Fruit fly (Drosophila melanogaster): ENCODE measurements around the gene CG8852.

Gene CG8852

dm6 chr2L:3475948-3476347 is 49.0 kb upstream of the CG8852 start (continued):
- TF ChIP-seq CG2678 (tag; optimal IDR thresholded peaks at IDR 0.05), result peak; percentile 84
- TF ChIP-seq Oli (tag; optimal IDR thresholded peaks at IDR 0.05), result peak; percentile 65
- peak; percentile 76 for TF ChIP-seq lmd (GFP tag; IDR thresholded peaks at IDR 0.05)
- peak; percentile 24 for TF ChIP-seq Myb (GFP tag; optimal IDR thresholded peaks at IDR 0.05)
- TF ChIP-seq chn (GFP tag; optimal IDR thresholded peaks at IDR 0.05), result peak; percentile 32
- TF ChIP-seq CG4282 (GFP tag; optimal IDR thresholded peaks at IDR 0.05), result no peak
- peak; percentile 30 for TF ChIP-seq odd (GFP tag; optimal IDR thresholded peaks at IDR 0.05)
- peak; percentile 46; the same call in 1 of the 2 replicates for TF ChIP-seq CG32767 (GFP tag; IDR thresholded peaks at IDR 0.05)
- TF ChIP-seq gce (GFP tag; IDR thresholded peaks at IDR 0.05), result no peak
- TF ChIP-seq stc (GFP tag; IDR thresholded peaks at IDR 0.05), result peak; percentile 34; the same call in 1 of the 2 replicates
- TF ChIP-seq ken (GFP tag; IDR thresholded peaks at IDR 0.05), result no peak
- TF ChIP-seq tio (GFP tag; optimal IDR thresholded peaks at IDR 0.05), result peak; percentile 12
- TF ChIP-seq sisA (GFP tag; IDR thresholded peaks at IDR 0.05), result peak; percentile 44
- no peak for TF ChIP-seq CG13894 (tag; optimal IDR thresholded peaks at IDR 0.05)
- no peak for TF ChIP-seq dati (GFP tag; IDR thresholded peaks at IDR 0.05)
- peak; percentile 34; the same call in 2 of the 3 replicates for TF ChIP-seq B-H1 (GFP tag; IDR thresholded peaks at IDR 0.05)
- TF ChIP-seq CG14710 (tag; optimal IDR thresholded peaks at IDR 0.05), result peak; percentile 19
- TF ChIP-seq CG10979 (tag; optimal IDR thresholded peaks at IDR 0.05), result peak; percentile 58
- TF ChIP-seq NfI (GFP tag; optimal IDR thresholded peaks at IDR 0.05), result peak; percentile 74
- peak; percentile 4 for TF ChIP-seq Mad (GFP tag; optimal IDR thresholded peaks at IDR 0.05)
- TF ChIP-seq CG18262 (tag; optimal IDR thresholded peaks at IDR 0.05), result peak; percentile 66
- TF ChIP-seq schlank (tag; optimal IDR thresholded peaks at IDR 0.05), result peak; percentile 38
- peak; percentile 31 for TF ChIP-seq CG7987 (GFP tag; optimal IDR thresholded peaks at IDR 0.05)
- peak; percentile 94 for TF ChIP-seq D19A (tag; optimal IDR thresholded peaks at IDR 0.05)
- peak; percentile 39; the same call in 1 of the 2 replicates for TF ChIP-seq CG7372 (GFP tag; IDR thresholded peaks at IDR 0.05)
- peak; percentile 50 for TF ChIP-seq Ssrp (tag; optimal IDR thresholded peaks at IDR 0.05)
- TF ChIP-seq al (GFP tag; IDR thresholded peaks at IDR 0.05), result peak; percentile 46; the same call in 1 of the 2 replicates
- TF ChIP-seq scrt (GFP tag; optimal IDR thresholded peaks at IDR 0.05), result peak; percentile 21
- no peak for TF ChIP-seq knrl (GFP tag; IDR thresholded peaks at IDR 0.05; ENCODE audit: partially characterized antibody)
- peak; percentile 18 for TF ChIP-seq sd (tag; optimal IDR thresholded peaks at IDR 0.05)
- no peak for TF ChIP-seq pan (optimal IDR thresholded peaks at IDR 0.05)
- TF ChIP-seq pan (GFP tag; optimal IDR thresholded peaks at IDR 0.05 in 1 of 2, IDR thresholded peaks at IDR 0.05 in 1 of 2), result peak in 1 of 2 experiments; percentile 72
- TF ChIP-seq CG3838 (GFP tag; optimal IDR thresholded peaks at IDR 0.05), result no peak
- TF ChIP-seq jigr1 (GFP tag; IDR thresholded peaks at IDR 0.05), result no peak
- no peak for TF ChIP-seq CG30020 (tag; optimal IDR thresholded peaks at IDR 0.05)
- peak; percentile 52 for TF ChIP-seq Fer3 (tag; optimal IDR thresholded peaks at IDR 0.05)
- peak; percentile 57 for TF ChIP-seq Xbp1 (GFP tag; optimal IDR thresholded peaks at IDR 0.05)
- TF ChIP-seq CG12769 (tag; optimal IDR thresholded peaks at IDR 0.05), result no peak
- TF ChIP-seq Asciz (GFP tag; optimal IDR thresholded peaks at IDR 0.05), result peak; percentile 57
- 0 out of 3 replicates have a peak, but pooled peaks have one; percentile 18 for TF ChIP-seq CG3726 (GFP tag; IDR thresholded peaks at IDR 0.05)
- no peak for TF ChIP-seq Doc2 (GFP tag; IDR thresholded peaks at IDR 0.05)
- TF ChIP-seq caup (GFP tag; optimal IDR thresholded peaks at IDR 0.05; ENCODE audit: severe bottlenecking), result peak; percentile 46
- TF ChIP-seq CG12659 (GFP tag; optimal IDR thresholded peaks at IDR 0.05), result peak; percentile 70
- no peak for TF ChIP-seq Awh (GFP tag; IDR thresholded peaks at IDR 0.05)
- no peak for TF ChIP-seq abd-A (tag; optimal IDR thresholded peaks at IDR 0.05)
- no peak for TF ChIP-seq Lim3 (GFP tag; IDR thresholded peaks at IDR 0.05)
- TF ChIP-seq CG18011 (GFP tag; optimal IDR thresholded peaks at IDR 0.05), result peak; percentile 38
- no peak for TF ChIP-seq Tbp (GFP tag; optimal IDR thresholded peaks at IDR 0.05)
- TF ChIP-seq aop (GFP tag; IDR thresholded peaks at IDR 0.05), result no peak
- TF ChIP-seq Fer2 (tag; optimal IDR thresholded peaks at IDR 0.05), result peak; percentile 27
- TF ChIP-seq CG8388 (GFP tag; optimal IDR thresholded peaks at IDR 0.05), result peak; percentile 27

Data from whole organism, embryonic.